Fruit fly (Drosophila melanogaster) Kc167 (cell line): ENCODE measurements around the gene mamo.

Experiments used
- Myc ChIP-seq: fragments of >200 bp; optimal IDR thresholded peaks from 2 replicates; lab custom pipeline; 2017; ENCODE audit warnings: missing external identifiers
- h ChIP-seq: fragments of >200 bp; optimal IDR thresholded peaks from 3 replicates; lab custom pipeline; 2018; ENCODE audit warnings: missing external identifiers
- insv ChIP-seq: fragments of >200 bp; optimal IDR thresholded peaks from 3 replicates; lab custom pipeline; 2018; ENCODE audit warnings: missing external identifiers
- ttk ChIP-seq: sonication (Bioruptor generic); optimal IDR thresholded peaks from 2 replicates; lab custom pipeline; 2017; ENCODE audit warnings: missing external identifiers

- TF ChIP-seq Myc (lab: Kevin White, UChicago), result no peak
- TF ChIP-seq insv (lab: Kevin White, UChicago), result no peak
- TF ChIP-seq h, result no peak
- TF ChIP-seq ttk (lab: Kevin White, UChicago), result no peak
These were observed 55.9 kb downstream of the mamo start for dm6 chrX:13934380-13934779.
